Fruit fly (Drosophila melanogaster) whole organism, pupa: ENCODE measurements around the gene ppk30.

Experiments
- CG13204 ChIP-seq: fragments of 200-800 bp; sonication (Bioruptor generic); optimal IDR thresholded peaks from 2 replicates; lab custom pipeline; 2018; ENCODE audit warnings: missing biosample characterization, mild to moderate bottlenecking, missing genetic modification characterization, moderate library complexity
- CG15710 ChIP-seq: fragments of 200-800 bp; sonication (Bioruptor generic); optimal IDR thresholded peaks from 2 replicates; lab custom pipeline; 2018; ENCODE audit warnings: missing biosample characterization, mild to moderate bottlenecking, missing genetic modification characterization, moderate library complexity
- CG32121 ChIP-seq: fragments of 200-800 bp; sonication (Bioruptor generic); IDR thresholded peaks from 2 replicates; pipeline ENCODE4 v1.3.6; 2022; ENCODE audit warnings: missing biosample characterization, missing genetic modification characterization
- EcR ChIP-seq: fragments of 200-800 bp; sonication (Bioruptor generic); optimal IDR thresholded peaks from 3 replicates; lab custom pipeline; 2019; ENCODE audit warnings: missing biosample characterization, missing genetic modification characterization, mild to moderate bottlenecking, moderate library complexity, missing genetic modification reagents
- Ets98B ChIP-seq: fragments of 200-800 bp; sonication (Bioruptor generic); IDR thresholded peaks from 2 replicates; pipeline ENCODE4 v1.3.6; 2022; ENCODE audit warnings: missing biosample characterization, missing genetic modification characterization
- Pif1A ChIP-seq: fragments of 200-800 bp; sonication (Bioruptor generic); optimal IDR thresholded peaks from 3 replicates; lab custom pipeline; 2016; ENCODE audit warnings: missing biosample characterization, missing genetic modification characterization
- rn ChIP-seq: fragments of 200-800 bp; sonication (Bioruptor generic); IDR thresholded peaks from 2 replicates; pipeline ENCODE4 v1.3.6; 2022; ENCODE audit warnings: missing biosample characterization, missing genetic modification characterization

dm6 chr3R:29716043-29716781 lies 47.3 kb downstream of the ppk30 start:
- TF ChIP-seq EcR (GFP tag; lab: Kevin White, UChicago) (no peak), rn (GFP tag; lab: Robert Waterston, UW) (no peak), Pif1A (GFP tag; lab: Kevin White, UChicago) (no peak), CG32121 (GFP tag; lab: Robert Waterston, UW) (no peak), CG13204 (no peak), CG15710 (no peak), Ets98B (GFP tag; lab: Robert Waterston, UW) (no peak)
